Fruit fly (Drosophila melanogaster) whole organism, adult: Measurements from ENCODE around the gene CG5096.

Source experiments
- CG11617 ChIP-seq: fragments of 200-800 bp; sonication (Bioruptor generic); optimal IDR thresholded peaks from 2 replicates; lab custom pipeline; 2017; ENCODE audit warnings: mild to moderate bottlenecking, missing biosample characterization, missing genetic modification reagents, missing genetic modification characterization
- CG12768 ChIP-seq: fragments of 200-800 bp; sonication (Bioruptor generic); optimal IDR thresholded peaks from 2 replicates; lab custom pipeline; 2017; ENCODE audit warnings: missing biosample characterization, missing genetic modification characterization, mild to moderate bottlenecking, moderate library complexity, missing genetic modification reagents
- CG14711 ChIP-seq: fragments of 200-800 bp; sonication (Bioruptor generic); optimal IDR thresholded peaks from 2 replicates; lab custom pipeline; 2018; ENCODE audit warnings: missing biosample characterization, mild to moderate bottlenecking, missing genetic modification characterization, moderate library complexity
- CG1620 ChIP-seq: fragments of 200-800 bp; sonication (Bioruptor generic); optimal IDR thresholded peaks from 2 replicates; lab custom pipeline; 2016; ENCODE audit warnings: missing biosample characterization, missing genetic modification characterization
- CG33017 ChIP-seq: fragments of 200-800 bp; sonication (Bioruptor generic); optimal IDR thresholded peaks from 2 replicates; lab custom pipeline; 2018; ENCODE audit warnings: missing biosample characterization, mild to moderate bottlenecking, missing genetic modification characterization, moderate library complexity
- CG5204 ChIP-seq: fragments of 200-800 bp; sonication (Bioruptor generic); optimal IDR thresholded peaks from 2 replicates; lab custom pipeline; 2016; ENCODE audit warnings: missing biosample characterization, missing genetic modification characterization
- CG7045 ChIP-seq: fragments of 200-800 bp; sonication (Bioruptor generic); optimal IDR thresholded peaks from 2 replicates; lab custom pipeline; 2017; ENCODE audit warnings: missing biosample characterization, mild to moderate bottlenecking, missing genetic modification characterization
- CG7101 ChIP-seq: fragments of 200-800 bp; sonication (Bioruptor generic); optimal IDR thresholded peaks from 2 replicates; lab custom pipeline; 2018; ENCODE audit warnings: missing biosample characterization, mild to moderate bottlenecking, missing genetic modification characterization, moderate library complexity
- Clk ChIP-seq: fragments of 200-800 bp; sonication (Bioruptor generic); optimal IDR thresholded peaks from 2 replicates; lab custom pipeline; 2017; ENCODE audit warnings: missing biosample characterization, missing genetic modification characterization
- Crg-1 ChIP-seq: fragments of 200-800 bp; sonication (Bioruptor generic); optimal IDR thresholded peaks from 2 replicates; lab custom pipeline; 2016; ENCODE audit warnings: missing biosample characterization, missing genetic modification characterization
- Hr96 ChIP-seq: fragments of 200-800 bp; sonication (Bioruptor generic); optimal IDR thresholded peaks from 2 replicates; lab custom pipeline; 2016; ENCODE audit warnings: missing biosample characterization, missing genetic modification characterization
- Mnt ChIP-seq: fragments of 200-800 bp; sonication (Bioruptor generic); optimal IDR thresholded peaks from 2 replicates; lab custom pipeline; 2016; ENCODE audit warnings: missing biosample characterization, mild to moderate bottlenecking, missing genetic modification characterization
- bab1 ChIP-seq: fragments of 200-800 bp; sonication (Bioruptor generic); optimal IDR thresholded peaks from 3 replicates; lab custom pipeline; 2019; ENCODE audit warnings: missing biosample characterization, mild to moderate bottlenecking, missing genetic modification characterization, moderate library complexity
- cic ChIP-seq: fragments of 200-800 bp; sonication (Bioruptor generic); optimal IDR thresholded peaks from 2 replicates; lab custom pipeline; 2017; ENCODE audit warnings: missing biosample characterization, mild to moderate bottlenecking, missing genetic modification characterization, moderate library complexity
- cnc ChIP-seq, 2 experiments: fragments of >200 bp; optimal IDR thresholded peaks; 2 replicates each; lab custom pipeline; 2017
- kay ChIP-seq: fragments of 200-800 bp; sonication (Bioruptor generic); peaks from one replicate; lab custom pipeline; 2016; ENCODE audit warnings: missing biosample characterization, missing genetic modification characterization, borderline replicate concordance
- ovo ChIP-seq: fragments of 200-800 bp; sonication (Bioruptor generic); optimal IDR thresholded peaks from 2 replicates; lab custom pipeline; 2016; ENCODE audit warnings: missing biosample characterization, missing genetic modification characterization
- pad ChIP-seq: fragments of 200-800 bp; sonication (Bioruptor generic); optimal IDR thresholded peaks from 3 replicates; lab custom pipeline; 2017; ENCODE audit warnings: missing biosample characterization, missing genetic modification characterization, mild to moderate bottlenecking, moderate library complexity, missing genetic modification reagents
- tj ChIP-seq: fragments of 200-800 bp; sonication (Bioruptor generic); optimal IDR thresholded peaks from 3 replicates; lab custom pipeline; 2017; ENCODE audit warnings: missing biosample characterization, mild to moderate bottlenecking, missing genetic modification characterization, moderate library complexity
- toe ChIP-seq: fragments of 200-800 bp; sonication (Bioruptor generic); optimal IDR thresholded peaks from 2 replicates; lab custom pipeline; 2016; ENCODE audit warnings: missing biosample characterization, missing genetic modification characterization

CG5096 gene

dm6 chr2L:10356508-10356907 is 25.6 kb upstream of the CG5096 start, which contains the start of the genes CtsL4 and ClpP:
TSS of gene CtsL4 (minus strand) at chr2L:10356597.
TSS of gene ClpP (plus strand) at chr2L:10356795.
- TF ChIP-seq CG7101 (peak; percentile 36), CG7045 (GFP tag; lab: Kevin White, UChicago) (no peak), Mnt (GFP tag; lab: Kevin White, UChicago) (no peak), Clk (no peak), tj (GFP tag; lab: Kevin White, UChicago) (peak; percentile 72), CG1620 (GFP tag; lab: Kevin White, UChicago) (peak; percentile 6), CG11617 (GFP tag; lab: Kevin White, UChicago) (peak; percentile 35)

dm6 chr2L:10362408-10363067 is 19.5 kb upstream of the CG5096 start, which contains the start of the genes Cand1 and pim:
TSS of gene Cand1 (minus strand) at chr2L:10362707.
TSS of gene pim (plus strand) at chr2L:10362989.
- TF ChIP-seq CG5204 (no peak), CG7101 (peak; percentile 50)

- TF ChIP-seq CG11617 (GFP tag; lab: Kevin White, UChicago) = no peak
- no peak for TF ChIP-seq cic (GFP tag; lab: Kevin White, UChicago)
- TF ChIP-seq cnc (optimal IDR thresholded peaks at IDR 0.05; lab: Kevin White, UChicago) = no peak
- TF ChIP-seq kay (GFP tag; lab: Kevin White, UChicago) = no peak
- TF ChIP-seq CG14711 (tag; lab: Kevin White, UChicago) = no peak
- no peak for TF ChIP-seq Mnt (GFP tag; lab: Kevin White, UChicago)
- no peak for TF ChIP-seq CG12768 (GFP tag; lab: Kevin White, UChicago)
- TF ChIP-seq Hr96 (GFP tag; lab: Kevin White, UChicago) = no peak
- no peak for TF ChIP-seq ovo
- TF ChIP-seq Clk = no peak
Measured at dm6 chr2L:10364229-10364628, 17.8 kb upstream of the CG5096 start, which contains the start of gene lft. TSS of gene lft (plus strand) at chr2L:10364471.

dm6 chr2L:10366525-10366924 is 15.5 kb upstream of the CG5096 start, which contains the start of gene CG5056:
TSS of gene CG5056 (plus strand) at chr2L:10366692.
- TF ChIP-seq Clk (no peak), CG33017 (tag; lab: Kevin White, UChicago) (peak; percentile 10), ovo (no peak), Crg-1 (GFP tag; lab: Kevin White, UChicago) (peak; percentile 12), Mnt (GFP tag; lab: Kevin White, UChicago) (no peak), CG1620 (GFP tag; lab: Kevin White, UChicago) (no peak), CG7045 (GFP tag; lab: Kevin White, UChicago) (no peak), cnc (optimal IDR thresholded peaks at IDR 0.05; lab: Kevin White, UChicago) (no peak), CG7101 (no peak), bab1 (GFP tag; lab: Kevin White, UChicago) (peak; percentile 69), toe (no peak), CG11617 (GFP tag; lab: Kevin White, UChicago) (no peak), kay (GFP tag; lab: Kevin White, UChicago) (no peak), CG14711 (tag; lab: Kevin White, UChicago) (peak; percentile 37), cic (GFP tag; lab: Kevin White, UChicago) (no peak), CG12768 (GFP tag; lab: Kevin White, UChicago) (no peak), CG5204 (no peak), Hr96 (GFP tag; lab: Kevin White, UChicago) (no peak), tj (GFP tag; lab: Kevin White, UChicago) (no peak), pad (GFP tag; lab: Kevin White, UChicago) (no peak)

dm6 chr2L:10372297-10372696 is 9.8 kb upstream of the CG5096 start:
- TF ChIP-seq pad (GFP tag; lab: Kevin White, UChicago) = no peak
- no peak for TF ChIP-seq CG33017 (tag; lab: Kevin White, UChicago)
- no peak for TF ChIP-seq Hr96 (GFP tag; lab: Kevin White, UChicago)
- no peak for TF ChIP-seq CG11617 (GFP tag; lab: Kevin White, UChicago)
- TF ChIP-seq CG14711 (tag; lab: Kevin White, UChicago) = no peak
- TF ChIP-seq CG5204 = no peak
- TF ChIP-seq CG7045 (GFP tag; lab: Kevin White, UChicago) = no peak
- no peak for TF ChIP-seq cnc (optimal IDR thresholded peaks at IDR 0.05; lab: Kevin White, UChicago)
- TF ChIP-seq CG7101 = no peak
- TF ChIP-seq CG1620 (GFP tag; lab: Kevin White, UChicago) = no peak
- no peak for TF ChIP-seq kay (GFP tag; lab: Kevin White, UChicago)
- no peak for TF ChIP-seq bab1 (GFP tag; lab: Kevin White, UChicago)
- TF ChIP-seq toe = no peak
- TF ChIP-seq Mnt (GFP tag; lab: Kevin White, UChicago) = no peak
- TF ChIP-seq tj (GFP tag; lab: Kevin White, UChicago) = no peak
- no peak for TF ChIP-seq Crg-1 (GFP tag; lab: Kevin White, UChicago)
- no peak for TF ChIP-seq ovo
- no peak for TF ChIP-seq Clk

dm6 chr2L:10373605-10374269 is 8.3 kb upstream of the CG5096 start, which contains the start of gene rho-5:
TSS of gene rho-5 (minus strand) at chr2L:10373900.
- TF ChIP-seq cic (GFP tag; lab: Kevin White, UChicago) (no peak), CG1620 (GFP tag; lab: Kevin White, UChicago) (no peak), CG14711 (tag; lab: Kevin White, UChicago) (no peak), cnc (optimal IDR thresholded peaks at IDR 0.05; lab: Kevin White, UChicago) (no peak), pad (GFP tag; lab: Kevin White, UChicago) (no peak), Clk (no peak), CG7101 (no peak)
